Worm (Caenorhabditis elegans) whole organism, midembryonic: Measurements from ENCODE around the gene sre-56.

ENCODE experiments used
- flt-1 ChIP-seq: fragments of 200-800 bp; sonication (Bioruptor generic); IDR thresholded peaks from 2 replicates; pipeline ENCODE4 v1.3.6; 2022; ENCODE audit warnings: missing genetic modification characterization, missing compliant biosample characterization
- klf-2 ChIP-seq: fragments of 200-800 bp; sonication (Bioruptor generic); conservative IDR thresholded peaks from 2 replicates; pipeline ENCODE4 v1.3.6; 2022; ENCODE audit warnings: missing genetic modification reagents, missing genetic modification characterization, missing compliant biosample characterization
- tab-1 ChIP-seq: fragments of 200-800 bp; sonication (Bioruptor generic); IDR thresholded peaks from 2 replicates; pipeline ENCODE4 v1.3.6; 2022; ENCODE audit warnings: missing genetic modification characterization, missing compliant biosample characterization

- TF ChIP-seq tab-1 (GFP tag; lab: Robert Waterston, UW) (no peak), klf-2 (GFP tag; lab: Robert Waterston, UW) (no peak), flt-1 (no peak)
These were observed 18.7 kb downstream of the sre-56 start for ce11 chrII:12342928-12343327.
